Worm (Caenorhabditis elegans) whole organism, mixed stage, embryonic: Measurements from ENCODE around the gene C15B12.3.

Experiments used
- blmp-1 ChIP-seq: fragments of 150-350 bp; optimal IDR thresholded peaks from 2 replicates; lab custom pipeline; 2014; ENCODE audit warnings: missing biosample characterization, missing genetic modification characterization
- ceh-39 ChIP-seq: fragments of 150-350 bp; optimal IDR thresholded peaks from 2 replicates; lab custom pipeline; 2014; ENCODE audit warnings: missing biosample characterization, missing genetic modification characterization
- ceh-43 ChIP-seq: fragments of 200-800 bp; sonication (Bioruptor generic); optimal IDR thresholded peaks from 2 replicates; lab custom pipeline; 2018; ENCODE audit warnings: mild to moderate bottlenecking, missing genetic modification characterization, moderate library complexity, missing compliant biosample characterization
- ces-1 ChIP-seq: fragments of 150-350 bp; optimal IDR thresholded peaks from 2 replicates; lab custom pipeline; 2014; ENCODE audit warnings: missing biosample characterization, missing genetic modification reagents, missing genetic modification characterization
- drap-1 ChIP-seq: fragments of 200-800 bp; sonication (Bioruptor generic); optimal IDR thresholded peaks from 3 replicates; lab custom pipeline; 2018; ENCODE audit warnings: mild to moderate bottlenecking, missing genetic modification characterization, missing compliant biosample characterization
- elt-1 ChIP-seq: sonication (generic microtip); optimal IDR thresholded peaks from 2 replicates; lab custom pipeline; 2017; ENCODE audit warnings: missing genetic modification characterization, mild to moderate bottlenecking, missing compliant biosample characterization, antibody characterized with exemption, moderate library complexity, borderline replicate concordance; ENCODE audit not compliant: insufficient read depth
- elt-3 ChIP-seq: fragments of 150-350 bp; optimal IDR thresholded peaks from 2 replicates; lab custom pipeline; 2014; ENCODE audit warnings: missing biosample characterization, missing genetic modification characterization
- lin-13 ChIP-seq: fragments of 150-350 bp; optimal IDR thresholded peaks from 2 replicates; lab custom pipeline; 2014; ENCODE audit warnings: missing biosample characterization, missing genetic modification characterization
- nhr-237 ChIP-seq: fragments of 150-350 bp; optimal IDR thresholded peaks from 2 replicates; lab custom pipeline; 2014; ENCODE audit warnings: missing biosample characterization, missing genetic modification characterization
- nhr-28 ChIP-seq: fragments of 150-350 bp; optimal IDR thresholded peaks from 2 replicates; lab custom pipeline; 2014; ENCODE audit warnings: missing biosample characterization, missing genetic modification characterization
- snpc-4 ChIP-seq: fragments of 150-350 bp; optimal IDR thresholded peaks from 2 replicates; lab custom pipeline; 2014; ENCODE audit warnings: missing biosample characterization, missing genetic modification characterization
- tbx-8 ChIP-seq: fragments of 200-800 bp; sonication (Bioruptor generic); optimal IDR thresholded peaks from 2 replicates; lab custom pipeline; 2018; ENCODE audit warnings: mild to moderate bottlenecking, missing genetic modification characterization, moderate library complexity, missing compliant biosample characterization
- unc-62 ChIP-seq: fragments of 150-350 bp; optimal IDR thresholded peaks from 2 replicates; lab custom pipeline; 2014; ENCODE audit warnings: missing biosample characterization, missing genetic modification reagents, missing genetic modification characterization
- ztf-11 ChIP-seq: fragments of 150-350 bp; optimal IDR thresholded peaks from 2 replicates; lab custom pipeline; 2014; ENCODE audit warnings: missing biosample characterization, missing genetic modification characterization

- TF ChIP-seq nhr-28 (tag; lab: Kevin White, UChicago) (no peak), nhr-237 (tag; lab: Kevin White, UChicago) (no peak), ztf-11 (tag; lab: Kevin White, UChicago) (no peak), ceh-39 (tag; lab: Kevin White, UChicago) (no peak), lin-13 (tag; lab: Kevin White, UChicago) (no peak), tbx-8 (GFP tag; lab: Kevin White, UChicago) (no peak), snpc-4 (tag; lab: Kevin White, UChicago) (no peak), ces-1 (GFP tag; lab: Kevin White, UChicago) (no peak), drap-1 (GFP tag; lab: Kevin White, UChicago) (no peak), elt-3 (no peak), elt-1 (tag; lab: Kevin White, UChicago) (no peak), unc-62 (GFP tag; lab: Kevin White, UChicago) (no peak), ceh-43 (GFP tag; lab: Kevin White, UChicago) (no peak), blmp-1 (tag; lab: Kevin White, UChicago) (no peak)
Measured at ce11 chrX:6473698-6474314, 6.4 kb upstream of the C15B12.3 start, which contains the start of the genes C15B12.4 and C15B12.8.
